Worm (Caenorhabditis elegans) whole organism, young adult: Measurements from ENCODE around the gene F58F12.1.

Experiments
- C06A6.2 ChIP-seq: fragments of 200-800 bp; sonication (Bioruptor generic); conservative IDR thresholded peaks from 2 replicates; pipeline ENCODE4 v1.3.6; 2022; ENCODE audit warnings: missing genetic modification characterization, missing compliant biosample characterization
- F57C9.4 ChIP-seq: sonication (generic microtip); optimal IDR thresholded peaks from 2 replicates; lab custom pipeline; 2017; ENCODE audit warnings: mild to moderate bottlenecking, missing genetic modification characterization, missing compliant biosample characterization
- dpff-1 ChIP-seq: sonication (generic microtip); optimal IDR thresholded peaks from 2 replicates; lab custom pipeline; 2017; ENCODE audit warnings: mild to moderate bottlenecking, missing genetic modification characterization, missing compliant biosample characterization
- egrh-3 ChIP-seq: fragments of 200-800 bp; sonication (Bioruptor generic); IDR thresholded peaks from 2 replicates; pipeline ENCODE4 v1.3.6; 2022; ENCODE audit warnings: missing genetic modification reagents, missing genetic modification characterization, missing compliant biosample characterization
- lag-1 ChIP-seq: fragments of 200-800 bp; sonication (Bioruptor generic); IDR thresholded peaks from 2 replicates; pipeline ENCODE4 v1.3.6; 2022; ENCODE audit warnings: missing genetic modification reagents, missing genetic modification characterization, missing compliant biosample characterization
- snpc-1.3 ChIP-seq: sonication (generic microtip); optimal IDR thresholded peaks from 2 replicates; lab custom pipeline; 2017; ENCODE audit warnings: missing genetic modification characterization, mild to moderate bottlenecking, missing compliant biosample characterization, antibody characterized with exemption, moderate library complexity, missing genotype, missing genetic modification reagents; ENCODE audit not compliant: insufficient read depth

- TF ChIP-seq C06A6.2 (GFP tag; lab: Robert Waterston, UW), result no peak
- TF ChIP-seq snpc-1.3, result peak; percentile 28
- TF ChIP-seq lag-1 (GFP tag; lab: Robert Waterston, UW), result no peak
- TF ChIP-seq egrh-3 (GFP tag; lab: Robert Waterston, UW), result no peak
- no peak for TF ChIP-seq dpff-1 (tag; lab: Kevin White, UChicago)
- TF ChIP-seq F57C9.4 (tag; lab: Kevin White, UChicago), result no peak
Observed at ce11 chrII:6358232-6358631, 25.2 kb upstream of the F58F12.1 start.
